Worm (Caenorhabditis elegans) whole organism, late embryonic: ENCODE measurements around the gene F16B12.7.

Source experiments
- ama-1 ChIP-seq: fragments of 150-350 bp; optimal IDR thresholded peaks from 2 replicates; lab custom pipeline; 2014
- madf-2 ChIP-seq: sonication (generic microtip); optimal IDR thresholded peaks from 2 replicates; lab custom pipeline; 2017; ENCODE audit warnings: missing genetic modification characterization, missing compliant biosample characterization
- nhr-11 ChIP-seq: fragments of 150-350 bp; optimal IDR thresholded peaks from 2 replicates; lab custom pipeline; 2014; ENCODE audit warnings: missing biosample characterization, missing genetic modification characterization
- sox-4 ChIP-seq: sonication (generic microtip); optimal IDR thresholded peaks from 2 replicates; lab custom pipeline; 2017; ENCODE audit warnings: mild to moderate bottlenecking, missing genetic modification characterization, inconsistent platforms, missing compliant biosample characterization

- no peak for TF ChIP-seq ama-1 (lab: Kevin White, UChicago)
- no peak for TF ChIP-seq madf-2
- no peak for TF ChIP-seq nhr-11 (tag; lab: Kevin White, UChicago)
- TF ChIP-seq sox-4 (tag; lab: Kevin White, UChicago), result no peak
Observed at ce11 chrX:14070950-14071349, 37.4 kb upstream of the F16B12.7 start, which contains the start of gene C33G3.4.
